Fruit fly (Drosophila melanogaster) whole organism, pupa: Measurements from ENCODE around the gene GluRIA.

Experiments
- CG10348 ChIP-seq: fragments of 200-800 bp; sonication (Bioruptor generic); IDR thresholded peaks from 2 replicates; pipeline ENCODE4 v1.3.6; 2022; ENCODE audit warnings: missing biosample characterization, missing genetic modification characterization
- CG8159 ChIP-seq: fragments of 200-800 bp; sonication (Bioruptor generic); optimal IDR thresholded peaks from 3 replicates; lab custom pipeline; 2018; ENCODE audit warnings: missing biosample characterization, mild to moderate bottlenecking, missing genetic modification characterization, moderate library complexity
- CG9948 ChIP-seq: fragments of 200-800 bp; sonication (Bioruptor generic); optimal IDR thresholded peaks from 2 replicates; lab custom pipeline; 2018; ENCODE audit warnings: missing biosample characterization, mild to moderate bottlenecking, missing genetic modification characterization, moderate library complexity
- Pif1A ChIP-seq: fragments of 200-800 bp; sonication (Bioruptor generic); optimal IDR thresholded peaks from 3 replicates; lab custom pipeline; 2016; ENCODE audit warnings: missing biosample characterization, missing genetic modification characterization
- Snoo ChIP-seq: fragments of 200-800 bp; sonication (Bioruptor generic); optimal IDR thresholded peaks from 3 replicates; lab custom pipeline; 2017; ENCODE audit warnings: missing biosample characterization, mild to moderate bottlenecking, missing genetic modification characterization, inconsistent platforms
- rn ChIP-seq: fragments of 200-800 bp; sonication (Bioruptor generic); IDR thresholded peaks from 2 replicates; pipeline ENCODE4 v1.3.6; 2022; ENCODE audit warnings: missing biosample characterization, missing genetic modification characterization

GluRIA gene

DNA sequence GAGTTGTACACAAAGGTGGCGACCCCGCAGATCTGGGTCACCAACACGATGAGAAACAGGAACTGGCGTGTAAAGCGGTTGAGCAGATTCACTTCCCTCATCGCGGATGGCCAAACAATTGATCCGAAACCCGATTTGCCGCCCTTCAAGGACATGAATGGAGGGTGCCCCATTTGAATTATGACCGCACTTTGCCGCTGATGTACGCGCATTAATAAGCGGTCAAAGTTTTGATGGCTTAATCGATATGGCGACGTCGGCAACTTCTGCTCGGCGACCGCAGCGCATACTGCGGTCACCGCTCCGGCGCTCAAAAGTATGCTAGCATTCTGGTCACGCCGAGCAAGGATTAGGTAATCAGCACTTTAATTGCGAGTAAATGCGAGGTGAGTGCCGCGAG, 43.9 kb downstream of the GluRIA start, which contains the start of gene Grl65a:
Grl65a (minus strand) TSS at position 101 of the 400 bp plus-strand sequence.
- TF ChIP-seq Snoo (tag; lab: Kevin White, UChicago) = no peak
- TF ChIP-seq rn (GFP tag; lab: Robert Waterston, UW) = no peak
- no peak for TF ChIP-seq Pif1A (GFP tag; lab: Kevin White, UChicago)
- no peak for TF ChIP-seq CG10348
- no peak for TF ChIP-seq CG9948 (tag; lab: Kevin White, UChicago)
- TF ChIP-seq CG8159 = no peak
